Worm (Caenorhabditis elegans) whole organism, young adult: ENCODE results near the gene F54H5.3.

ENCODE experiments used
- B0261.1 ChIP-seq: sonication (generic microtip); optimal IDR thresholded peaks from 2 replicates; lab custom pipeline; 2016; ENCODE audit warnings: mild to moderate bottlenecking, missing genetic modification characterization, moderate library complexity, missing compliant biosample characterization
- C06A6.2 ChIP-seq: fragments of 200-800 bp; sonication (Bioruptor generic); conservative IDR thresholded peaks from 2 replicates; pipeline ENCODE4 v1.3.6; 2022; ENCODE audit warnings: missing genetic modification characterization, missing compliant biosample characterization
- C17E4.6 ChIP-seq: fragments of 200-800 bp; sonication (Bioruptor generic); IDR thresholded peaks from 2 replicates; pipeline ENCODE4 v1.3.6; 2022; ENCODE audit warnings: missing genetic modification reagents, missing genetic modification characterization, missing compliant biosample characterization
- F22D6.2 ChIP-seq: sonication (generic microtip); optimal IDR thresholded peaks from 2 replicates; lab custom pipeline; 2016; ENCODE audit warnings: mild to moderate bottlenecking, missing genetic modification characterization, missing compliant biosample characterization
- F55B11.4 ChIP-seq: sonication (generic microtip); optimal IDR thresholded peaks from 2 replicates; lab custom pipeline; 2016; ENCODE audit warnings: missing compliant biosample characterization, missing genetic modification characterization, borderline replicate concordance; ENCODE audit not compliant: insufficient read depth
- K11D2.4 ChIP-seq: fragments of 200-800 bp; sonication (Bioruptor generic); IDR thresholded peaks from 2 replicates; pipeline ENCODE4 v1.3.6; 2022; ENCODE audit warnings: missing genetic modification reagents, missing genetic modification characterization, missing compliant biosample characterization
- T07F8.4 ChIP-seq: sonication (generic microtip); optimal IDR thresholded peaks from 2 replicates; lab custom pipeline; 2016; ENCODE audit warnings: mild to moderate bottlenecking, missing genetic modification characterization, moderate library complexity, missing compliant biosample characterization
- T26A5.8 ChIP-seq: sonication (generic microtip); optimal IDR thresholded peaks from 2 replicates; lab custom pipeline; 2016; ENCODE audit warnings: missing genetic modification characterization, missing compliant biosample characterization
- Y67H2A.10 ChIP-seq: fragments of 200-800 bp; sonication (Bioruptor generic); conservative IDR thresholded peaks from 2 replicates; pipeline ENCODE4 v1.3.6; 2022; ENCODE audit warnings: missing genetic modification reagents, missing genetic modification characterization, missing compliant biosample characterization
- Y79H2A.3 ChIP-seq: fragments of 200-800 bp; sonication (Bioruptor generic); conservative IDR thresholded peaks from 2 replicates; pipeline ENCODE4 v1.3.6; 2022; ENCODE audit warnings: missing genetic modification reagents, missing genetic modification characterization, missing compliant biosample characterization
- Y95B8A.8 ChIP-seq: fragments of 200-800 bp; sonication (Bioruptor generic); IDR thresholded peaks from 2 replicates; pipeline ENCODE4 v1.3.6; 2022; ENCODE audit warnings: missing genetic modification reagents, missing genetic modification characterization, missing compliant biosample characterization
- akir-1 ChIP-seq: fragments of 200-800 bp; sonication (Bioruptor generic); optimal IDR thresholded peaks from 2 replicates; lab custom pipeline; 2018; ENCODE audit warnings: mild to moderate bottlenecking, missing genetic modification characterization, moderate library complexity, missing compliant biosample characterization
- ama-1 ChIP-seq, 3 experiments: fragments of 150-350 bp in 1 of 3; sonication (generic microtip) in 2 of 3; optimal IDR thresholded peaks; 2 replicates each; lab custom pipeline; 2014 to 2018; ENCODE audit warnings: missing biosample characterization in 2 of 3, missing genetic modification characterization in 2 of 3, missing genetic modification reagents in 2 of 3
- athp-1 ChIP-seq: sonication (generic microtip); optimal IDR thresholded peaks from 2 replicates; lab custom pipeline; 2017; ENCODE audit warnings: mild to moderate bottlenecking, missing genetic modification characterization, missing compliant biosample characterization
- attf-3 ChIP-seq: fragments of 200-800 bp; sonication (Bioruptor generic); conservative IDR thresholded peaks from 2 replicates; pipeline ENCODE4 v1.3.6; 2022; ENCODE audit warnings: missing genetic modification reagents, missing genetic modification characterization, missing compliant biosample characterization
- bed-2 ChIP-seq: fragments of 200-800 bp; sonication (Bioruptor generic); IDR thresholded peaks from 2 replicates; pipeline ENCODE4 v1.3.6; 2022; ENCODE audit warnings: missing genetic modification reagents, missing genetic modification characterization, missing compliant biosample characterization
- ccch-3 ChIP-seq: fragments of 200-800 bp; sonication (Bioruptor generic); optimal IDR thresholded peaks from 2 replicates; lab custom pipeline; 2018; ENCODE audit warnings: mild to moderate bottlenecking, missing genetic modification characterization, missing compliant biosample characterization
- ceh-100 ChIP-seq: fragments of 200-800 bp; sonication (Bioruptor generic); IDR thresholded peaks from 2 replicates; pipeline ENCODE4 v1.3.6; 2022; ENCODE audit warnings: missing genetic modification reagents, missing genetic modification characterization, missing compliant biosample characterization
- ceh-27 ChIP-seq: fragments of 200-800 bp; sonication (Bioruptor generic); optimal IDR thresholded peaks from 2 replicates; lab custom pipeline; 2018; ENCODE audit warnings: mild to moderate bottlenecking, missing genetic modification characterization, moderate library complexity, missing compliant biosample characterization
- ceh-79 ChIP-seq: sonication (generic microtip); optimal IDR thresholded peaks from 2 replicates; lab custom pipeline; 2017; ENCODE audit warnings: mild to moderate bottlenecking, missing genetic modification characterization, missing compliant biosample characterization
- egrh-3 ChIP-seq: fragments of 200-800 bp; sonication (Bioruptor generic); IDR thresholded peaks from 2 replicates; pipeline ENCODE4 v1.3.6; 2022; ENCODE audit warnings: missing genetic modification reagents, missing genetic modification characterization, missing compliant biosample characterization
- hmg-1.2 ChIP-seq: fragments of 200-800 bp; sonication (Bioruptor generic); IDR thresholded peaks from 2 replicates; pipeline ENCODE4 v1.3.6; 2022; ENCODE audit warnings: missing genetic modification reagents, missing genetic modification characterization, missing compliant biosample characterization
- lin-40 ChIP-seq: sonication (generic microtip); optimal IDR thresholded peaks from 2 replicates; lab custom pipeline; 2016; ENCODE audit warnings: missing genetic modification characterization, mild to moderate bottlenecking, missing compliant biosample characterization, missing genotype, missing genetic modification reagents
- lir-1 ChIP-seq: fragments of 200-800 bp; sonication (Bioruptor generic); conservative IDR thresholded peaks from 2 replicates; pipeline ENCODE4 v1.3.6; 2022; ENCODE audit warnings: missing genetic modification reagents, missing genetic modification characterization, missing compliant biosample characterization
- lsl-1 ChIP-seq: fragments of 200-800 bp; sonication (Bioruptor generic); optimal IDR thresholded peaks from 2 replicates; lab custom pipeline; 2018; ENCODE audit warnings: mild to moderate bottlenecking, missing genetic modification characterization, moderate library complexity, missing compliant biosample characterization
- madf-3 ChIP-seq: fragments of 200-800 bp; sonication (Bioruptor generic); IDR thresholded peaks from 2 replicates; pipeline ENCODE4 v1.3.6; 2022; ENCODE audit warnings: missing genetic modification reagents, missing genetic modification characterization, missing compliant biosample characterization
- madf-6 ChIP-seq: fragments of 200-800 bp; sonication (Bioruptor generic); IDR thresholded peaks from 2 replicates; pipeline ENCODE4 v1.3.6; 2022; ENCODE audit warnings: missing genetic modification reagents, missing genetic modification characterization, missing compliant biosample characterization
- madf-8 ChIP-seq: fragments of 200-800 bp; sonication (Bioruptor generic); conservative IDR thresholded peaks from 2 replicates; pipeline ENCODE4 v1.3.6; 2022; ENCODE audit warnings: missing genetic modification reagents, missing genetic modification characterization, missing compliant biosample characterization
- mes-4 ChIP-seq: sonication (generic microtip); optimal IDR thresholded peaks from 2 replicates; lab custom pipeline; 2016; ENCODE audit warnings: missing genotype, missing genetic modification characterization, missing compliant biosample characterization
- mxl-1 ChIP-seq: sonication (generic microtip); optimal IDR thresholded peaks from 2 replicates; lab custom pipeline; 2016; ENCODE audit warnings: missing genetic modification characterization, missing compliant biosample characterization
- nfya-1 ChIP-seq: sonication (generic microtip); optimal IDR thresholded peaks from 2 replicates; lab custom pipeline; 2017; ENCODE audit warnings: antibody characterized with exemption, missing compliant biosample characterization, missing genetic modification characterization, borderline replicate concordance; ENCODE audit not compliant: insufficient read depth
- nhr-27 ChIP-seq: fragments of 200-800 bp; sonication (Bioruptor generic); optimal IDR thresholded peaks from 2 replicates; lab custom pipeline; 2018; ENCODE audit warnings: mild to moderate bottlenecking, missing genetic modification characterization, moderate library complexity, missing compliant biosample characterization
- nhr-90 ChIP-seq: sonication (generic microtip); optimal IDR thresholded peaks from 2 replicates; lab custom pipeline; 2016; ENCODE audit warnings: missing genotype, mild to moderate bottlenecking, missing genetic modification characterization, missing compliant biosample characterization
- pha-4 ChIP-seq: fragments of 150-350 bp; sonication (generic microtip); optimal IDR thresholded peaks from 2 replicates; lab custom pipeline; 2014; ENCODE audit warnings: missing biosample characterization, missing genetic modification reagents, missing genetic modification characterization
- sdz-38 ChIP-seq: sonication (generic microtip); optimal IDR thresholded peaks from 2 replicates; lab custom pipeline; 2016; ENCODE audit warnings: missing genotype, missing genetic modification characterization, missing compliant biosample characterization
- sea-2 ChIP-seq: fragments of 200-800 bp; sonication (Bioruptor generic); IDR thresholded peaks from 2 replicates; pipeline ENCODE4 v1.3.6; 2022; ENCODE audit warnings: missing genetic modification characterization, missing compliant biosample characterization
- sptf-2 ChIP-seq: fragments of 200-800 bp; sonication (Bioruptor generic); optimal IDR thresholded peaks from 2 replicates; lab custom pipeline; 2018; ENCODE audit warnings: mild to moderate bottlenecking, missing genetic modification characterization, missing compliant biosample characterization
- unc-130 ChIP-seq: sonication (generic microtip); optimal IDR thresholded peaks from 2 replicates; lab custom pipeline; 2016; ENCODE audit warnings: missing genetic modification reagents, missing genetic modification characterization, missing compliant biosample characterization
- unc-62 ChIP-seq: fragments of 150-350 bp; optimal IDR thresholded peaks from 2 replicates; lab custom pipeline; 2014; ENCODE audit warnings: missing biosample characterization, missing genetic modification reagents, missing genetic modification characterization
- zfh-2 ChIP-seq: fragments of 200-800 bp; sonication (Bioruptor generic); conservative IDR thresholded peaks from 2 replicates; pipeline ENCODE4 v1.3.6; 2022; ENCODE audit warnings: missing genetic modification reagents, missing genetic modification characterization, missing compliant biosample characterization
- zim-3 ChIP-seq: sonication (generic microtip); optimal IDR thresholded peaks from 2 replicates; lab custom pipeline; 2017; ENCODE audit warnings: mild to moderate bottlenecking, missing genetic modification characterization, moderate library complexity, missing compliant biosample characterization
- ztf-25 ChIP-seq: fragments of 200-800 bp; sonication (Bioruptor generic); IDR thresholded peaks from 2 replicates; pipeline ENCODE4 v1.3.6; 2022; ENCODE audit warnings: missing genetic modification reagents, missing genetic modification characterization, missing compliant biosample characterization
- ztf-3 ChIP-seq: fragments of 200-800 bp; sonication (Bioruptor generic); optimal IDR thresholded peaks from 2 replicates; lab custom pipeline; 2018; ENCODE audit warnings: mild to moderate bottlenecking, missing genetic modification characterization, missing compliant biosample characterization

Gene F54H5.3

DNA sequence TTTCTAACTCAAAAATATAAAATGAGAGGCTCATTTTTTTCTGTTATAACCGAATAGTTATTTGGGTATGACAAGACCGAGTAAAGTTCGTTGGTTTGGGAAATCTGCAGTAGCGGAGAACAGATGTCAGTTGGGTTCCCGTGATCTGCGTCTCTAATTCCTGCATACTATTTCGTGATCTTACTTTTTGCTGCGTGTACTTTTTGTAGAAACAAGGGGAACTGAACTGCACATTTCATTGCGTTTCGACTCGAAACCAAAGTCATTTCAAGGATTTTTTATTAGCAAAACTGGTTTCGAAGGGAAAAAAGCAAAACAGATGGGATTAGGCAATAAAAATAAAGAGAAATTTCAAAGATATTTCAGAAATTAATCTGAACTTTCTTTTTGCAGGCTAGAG is 24.9 kb downstream of the F54H5.3 start:
- TF ChIP-seq hmg-1.2 (peak; percentile 68; the same call in 1 of the 2 replicates), athp-1 (no peak), Y67H2A.10 (GFP tag; lab: Robert Waterston, UW) (no peak)

ce11 chrII:6649026-6649425 is 27.0 kb downstream of the F54H5.3 start, which contains the start of gene oig-8:
Gene oig-8 (minus strand): TSS chrII:6649126.
- TF ChIP-seq attf-3 (GFP tag; lab: Robert Waterston, UW) (no peak), zim-3 (tag; lab: Kevin White, UChicago) (no peak), lin-40 (tag; lab: Kevin White, UChicago) (no peak), K11D2.4 (GFP tag; lab: Robert Waterston, UW) (no peak), sptf-2 (GFP tag; lab: Kevin White, UChicago) (no peak), C17E4.6 (no peak), F55B11.4 (no peak), sea-2 (no peak), Y95B8A.8 (GFP tag; lab: Robert Waterston, UW) (no peak), ztf-3 (GFP tag; lab: Kevin White, UChicago) (no peak), unc-62 (GFP tag; lab: Kevin White, UChicago) (no peak)

DNA sequence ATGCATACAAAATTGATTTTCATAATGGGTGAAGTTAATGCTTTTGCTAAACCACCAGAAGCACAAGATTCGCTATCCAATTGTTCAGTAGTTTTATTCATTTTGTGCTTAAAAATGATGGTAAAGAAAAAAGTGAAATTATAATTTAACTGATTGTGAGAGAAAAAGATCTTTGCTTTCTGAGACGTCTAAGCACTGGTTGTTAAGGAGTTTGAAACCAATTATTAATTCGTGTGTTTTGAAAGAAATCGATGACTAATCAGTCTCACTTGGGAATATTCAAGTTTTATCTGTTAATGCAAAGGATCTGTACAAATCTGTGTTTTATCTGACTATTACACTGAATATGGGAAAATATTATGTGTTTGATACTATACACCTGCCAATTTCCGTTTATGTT is 29.7 kb downstream of the F54H5.3 start, which contains the start of gene sra-26:
Gene sra-26 (minus strand): TSS at position 101 of the 400 bp plus-strand sequence.
- no peak for TF ChIP-seq mes-4 (tag; lab: Kevin White, UChicago)
- TF ChIP-seq ceh-79: no peak
- TF ChIP-seq nfya-1 (tag; lab: Kevin White, UChicago): no peak
- TF ChIP-seq zfh-2 (GFP tag; lab: Robert Waterston, UW): no peak
- TF ChIP-seq nhr-27: no peak
- TF ChIP-seq F22D6.2 (tag; lab: Kevin White, UChicago): no peak
- TF ChIP-seq C06A6.2: no peak

DNA sequence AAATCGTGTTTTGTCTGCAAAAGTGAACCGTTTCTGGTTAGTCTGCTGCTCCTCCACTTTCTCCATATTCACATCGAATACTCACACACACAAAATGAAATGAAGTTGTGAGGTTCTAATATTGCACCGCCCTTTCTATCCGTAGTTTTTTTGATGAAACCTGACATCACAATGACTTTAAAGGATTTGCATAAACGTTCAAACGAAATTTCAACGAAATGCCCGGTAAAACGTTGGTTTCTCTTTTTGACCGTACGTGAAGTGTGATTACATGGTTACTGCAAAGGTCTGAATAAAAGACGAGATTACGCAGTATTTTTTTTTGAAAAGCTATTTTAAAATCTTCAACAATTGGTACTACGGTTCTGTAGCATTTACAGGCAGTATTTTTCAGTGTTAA is 32.3 kb downstream of the F54H5.3 start, which contains the start of gene T19D12.9:
Gene T19D12.9 (minus strand): TSS at position 101 of the 400 bp plus-strand sequence.
- TF ChIP-seq unc-130 (no peak), T26A5.8 (no peak), mxl-1 (tag; lab: Kevin White, UChicago) (no peak), T07F8.4 (tag; lab: Kevin White, UChicago) (no peak), ama-1 (optimal IDR thresholded peaks at IDR 0.05; lab: Kevin White, UChicago) (no peak), ama-1 (GFP tag; optimal IDR thresholded peaks at IDR 0.05; lab: Kevin White, UChicago) (no peak), hmg-1.2 (no peak), akir-1 (GFP tag; lab: Kevin White, UChicago) (no peak), ceh-27 (GFP tag; lab: Kevin White, UChicago) (no peak), madf-3 (GFP tag; lab: Robert Waterston, UW) (no peak)

ce11 chrII:6658766-6659165 is 36.8 kb downstream of the F54H5.3 start, which contains the start of gene T19D12.10:
Gene T19D12.10 (minus strand): TSS chrII:6658866.
- TF ChIP-seq sdz-38 (tag; lab: Kevin White, UChicago): no peak
- no peak for TF ChIP-seq B0261.1 (tag; lab: Kevin White, UChicago)
- TF ChIP-seq ceh-100: no peak
- TF ChIP-seq nhr-90 (tag; lab: Kevin White, UChicago): no peak
- TF ChIP-seq egrh-3 (GFP tag; lab: Robert Waterston, UW): no peak
- no peak for TF ChIP-seq lir-1 (GFP tag; lab: Robert Waterston, UW)
- no peak for TF ChIP-seq bed-2 (GFP tag; lab: Robert Waterston, UW)
- no peak for TF ChIP-seq pha-4 (tag; lab: Kevin White, UChicago)
- no peak for TF ChIP-seq madf-8 (GFP tag; lab: Robert Waterston, UW)
- TF ChIP-seq lsl-1 (GFP tag; lab: Kevin White, UChicago): no peak
- TF ChIP-seq ztf-25 (GFP tag; lab: Robert Waterston, UW): no peak
- no peak for TF ChIP-seq Y79H2A.3 (GFP tag; lab: Robert Waterston, UW)
- no peak for TF ChIP-seq lin-40 (tag; lab: Kevin White, UChicago)
- TF ChIP-seq madf-6 (GFP tag; lab: Robert Waterston, UW): no peak
- TF ChIP-seq ccch-3: no peak
